Fruit fly (Drosophila melanogaster): Measurements from ENCODE around the gene Droj2.

Gene Droj2

dm6 chr3R:13428341-13429040, 46.6 kb downstream of the Droj2 start (continued):
- TF ChIP-seq CG8388 (GFP tag; optimal IDR thresholded peaks at IDR 0.05) (peak; percentile 72), scrt (GFP tag; optimal IDR thresholded peaks at IDR 0.05) (peak; percentile 58), lola (GFP tag; optimal IDR thresholded peaks at IDR 0.05) (peak in 1 of 3 experiments; percentile 61), gce (GFP tag; IDR thresholded peaks at IDR 0.05) (peak; percentile 37; the same call in 1 of the 3 replicates), B-H1 (GFP tag; IDR thresholded peaks at IDR 0.05) (0 out of 3 replicates have a peak, but pooled peaks have one; percentile 31), CG15269 (tag; optimal IDR thresholded peaks at IDR 0.05) (peak; percentile 71), CG6813 (GFP tag; optimal IDR thresholded peaks at IDR 0.05) (peak; percentile 66), CG31441 (GFP tag; IDR thresholded peaks at IDR 0.05) (peak; percentile 80), Nf-YB (GFP tag; optimal IDR thresholded peaks at IDR 0.05) (peak; percentile 29), CG4820 (GFP tag; optimal IDR thresholded peaks at IDR 0.05) (peak; percentile 63), YL-1 (GFP tag; optimal IDR thresholded peaks at IDR 0.05) (no peak), B-H2 (GFP tag; optimal IDR thresholded peaks at IDR 0.05) (no peak), CG1603 (tag; optimal IDR thresholded peaks at IDR 0.05) (peak; percentile 69), org-1 (GFP tag; optimal IDR thresholded peaks at IDR 0.05) (peak; percentile 45), CG31365 (tag; optimal IDR thresholded peaks at IDR 0.05) (peak; percentile 6), Hmr (GFP tag; optimal IDR thresholded peaks at IDR 0.05) (peak; percentile 28), Sry-δ (GFP tag; optimal IDR thresholded peaks at IDR 0.05) (peak; percentile 19), ase (GFP tag; IDR thresholded peaks at IDR 0.05) (0 out of 3 replicates have a peak, but pooled peaks have one; percentile 51), CG8944 (GFP tag; optimal IDR thresholded peaks at IDR 0.05) (peak; percentile 40), az2 (GFP tag; optimal IDR thresholded peaks at IDR 0.05) (peak; percentile 69), ttk (GFP tag; IDR thresholded peaks at IDR 0.05) (peak; percentile 69), mam (GFP tag; optimal IDR thresholded peaks at IDR 0.05) (peak; percentile 42), ssp (GFP tag; IDR thresholded peaks at IDR 0.05) (0 out of 2 replicates have a peak, but pooled peaks have one; percentile 43), Scr (GFP tag; IDR thresholded peaks at IDR 0.05; ENCODE audit: partially characterized antibody) (no peak), CG9932 (GFP tag; IDR thresholded peaks at IDR 0.05) (peak; percentile 53), CG6654 (GFP tag; optimal IDR thresholded peaks at IDR 0.05) (peak; percentile 54), CG14667 (GFP tag; IDR thresholded peaks at IDR 0.05) (no peak; the same call in 1 of the 2 replicates), Bteb2 (GFP tag; optimal IDR thresholded peaks at IDR 0.05) (peak; percentile 46), unpg (GFP tag; optimal IDR thresholded peaks at IDR 0.05) (peak; percentile 83), CG18619 (GFP tag; optimal IDR thresholded peaks at IDR 0.05) (peak; percentile 26), H15 (GFP tag; IDR thresholded peaks at IDR 0.05) (peak; percentile 63; the same call in 2 of the 3 replicates), disco-r (GFP tag; optimal IDR thresholded peaks at IDR 0.05) (no peak), vvl (GFP tag; IDR thresholded peaks at IDR 0.05) (peak; percentile 84), lmd (GFP tag; IDR thresholded peaks at IDR 0.05) (peak; percentile 51), CG7556 (GFP tag; optimal IDR thresholded peaks at IDR 0.05) (peak; percentile 66), CG2129 (GFP tag; IDR thresholded peaks at IDR 0.05; ENCODE audit: partially characterized antibody) (no peak), ro (GFP tag; IDR thresholded peaks at IDR 0.05) (peak; percentile 44; the same call in 1 of the 2 replicates), Six4 (GFP tag; optimal IDR thresholded peaks at IDR 0.05) (peak; percentile 68), ato (GFP tag; IDR thresholded peaks at IDR 0.05; ENCODE audit: partially characterized antibody) (no peak), Awh (GFP tag; IDR thresholded peaks at IDR 0.05) (0 out of 2 replicates have a peak, but pooled peaks have one; percentile 33), Elba2 (GFP tag; optimal IDR thresholded peaks at IDR 0.05) (peak; percentile 7), CG11696 (GFP tag; IDR thresholded peaks at IDR 0.05) (peak; percentile 61; the same call in 1 of the 2 replicates), amos (GFP tag; IDR thresholded peaks at IDR 0.05; ENCODE audit: partially characterized antibody) (no peak), CG33557 (GFP tag; optimal IDR thresholded peaks at IDR 0.05) (peak; percentile 45), CG10147 (GFP tag; optimal IDR thresholded peaks at IDR 0.05) (peak; percentile 37), pho (GFP tag; optimal IDR thresholded peaks at IDR 0.05) (peak; percentile 51), ci (GFP tag; IDR thresholded peaks at IDR 0.05) (peak; percentile 90), phol (tag; optimal IDR thresholded peaks at IDR 0.05) (peak; percentile 78)
